Worm (Caenorhabditis elegans): ENCODE data around the gene lis-1.

DNA sequence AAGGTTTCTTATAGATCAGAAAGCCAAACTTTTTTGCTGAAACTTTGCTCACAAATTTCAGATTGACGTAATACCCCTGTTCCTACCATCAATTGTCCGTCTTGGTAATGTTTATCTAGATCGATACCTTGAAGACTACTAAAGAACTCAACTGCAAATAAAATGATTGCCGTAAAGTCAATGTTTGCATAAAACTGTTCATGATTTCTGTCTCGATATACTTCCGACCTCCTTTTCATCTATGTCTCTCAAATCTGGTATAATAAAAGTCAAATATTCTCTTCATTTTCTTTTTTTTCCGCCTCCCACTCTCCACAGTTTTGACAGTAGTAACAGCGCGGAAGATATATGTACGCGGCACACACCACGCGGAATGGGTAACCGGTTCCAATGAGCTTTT is 29.0 kb upstream of the lis-1 start, which contains the start of gene nas-1:
- TF ChIP-seq nhr-11 (tag; optimal IDR thresholded peaks at IDR 0.05) (no peak), ztf-11 (tag; optimal IDR thresholded peaks at IDR 0.05) (no peak), jun-1 (tag; optimal IDR thresholded peaks at IDR 0.05) (no peak), nhr-77 (tag; optimal IDR thresholded peaks at IDR 0.05) (no peak), lin-15B (tag; optimal IDR thresholded peaks at IDR 0.05) (no peak), snpc-4 (tag; optimal IDR thresholded peaks at IDR 0.05) (no peak), egl-27 (tag; optimal IDR thresholded peaks at IDR 0.05) (no peak), fos-1 (tag; optimal IDR thresholded peaks at IDR 0.05) (no peak)
